Fruit fly (Drosophila melanogaster) whole organism, wandering third instar larva: ENCODE results near the gene ci.

Source experiments
- Abd-B ChIP-seq: fragments of >200 bp; optimal IDR thresholded peaks from 2 replicates; lab custom pipeline; 2017; ENCODE audit warnings: missing biosample characterization, missing genetic modification characterization
- CG32264 ChIP-seq: fragments of 200-800 bp; sonication (Bioruptor generic); optimal IDR thresholded peaks from 2 replicates; lab custom pipeline; 2016; ENCODE audit warnings: missing biosample characterization, missing genetic modification characterization
- CG9705 ChIP-seq: fragments of 200-800 bp; sonication (Bioruptor generic); optimal IDR thresholded peaks from 2 replicates; lab custom pipeline; 2018; ENCODE audit warnings: missing biosample characterization, mild to moderate bottlenecking, missing genetic modification characterization
- CrebA ChIP-seq: fragments of 200-800 bp; sonication (Bioruptor generic); optimal IDR thresholded peaks from 2 replicates; lab custom pipeline; 2016; ENCODE audit warnings: missing biosample characterization, mild to moderate bottlenecking, missing genetic modification characterization, borderline replicate concordance
- Dfd ChIP-seq: fragments of >200 bp; optimal IDR thresholded peaks from 2 replicates; lab custom pipeline; 2017; ENCODE audit warnings: missing biosample characterization, missing genetic modification characterization
- GATAd ChIP-seq: sonication (Bioruptor generic); optimal IDR thresholded peaks from 2 replicates; lab custom pipeline; 2016; ENCODE audit warnings: missing biosample characterization, missing genetic modification characterization
- HLH106 ChIP-seq: fragments of 200-800 bp; optimal IDR thresholded peaks from 3 replicates; lab custom pipeline; 2019; ENCODE audit warnings: missing biosample characterization, mild to moderate bottlenecking, missing genetic modification characterization, moderate library complexity
- Hnf4 ChIP-seq: fragments of 200-800 bp; sonication (Bioruptor generic); optimal IDR thresholded peaks from 2 replicates; lab custom pipeline; 2016; ENCODE audit warnings: missing biosample characterization, mild to moderate bottlenecking, missing genetic modification characterization
- Hr78 ChIP-seq: fragments of >200 bp; optimal IDR thresholded peaks from 2 replicates; lab custom pipeline; 2017; ENCODE audit warnings: missing biosample characterization, missing genetic modification characterization
- Mio ChIP-seq: sonication (Bioruptor generic); optimal IDR thresholded peaks from 2 replicates; lab custom pipeline; 2016; ENCODE audit warnings: missing biosample characterization, missing genetic modification characterization
- Myc ChIP-seq: fragments of >200 bp; optimal IDR thresholded peaks from 2 replicates; lab custom pipeline; 2017
- N ChIP-seq: fragments of >200 bp; optimal IDR thresholded peaks from 2 replicates; lab custom pipeline; 2018; ENCODE audit warnings: missing biosample characterization, missing external identifiers, missing genetic modification characterization
- OdsH ChIP-seq: fragments of 200-800 bp; sonication (Bioruptor generic); optimal IDR thresholded peaks from 2 replicates; lab custom pipeline; 2016; ENCODE audit warnings: missing biosample characterization, mild to moderate bottlenecking, missing genetic modification characterization
- Rel ChIP-seq, 2 experiments: fragments of 200-800 bp; sonication (Bioruptor generic) in 1 of 2; optimal IDR thresholded peaks; 2 replicates in 1 of 2; 3 replicates in 1 of 2; lab custom pipeline; 2016 to 2019; ENCODE audit warnings: mild to moderate bottlenecking in 2 of 2, missing biosample characterization in 2 of 2, missing genetic modification characterization in 2 of 2, moderate library complexity in 1 of 2
- Sp1 ChIP-seq: fragments of 200-800 bp; sonication (Bioruptor generic); optimal IDR thresholded peaks from 3 replicates; lab custom pipeline; 2019; ENCODE audit warnings: missing biosample characterization, mild to moderate bottlenecking, missing genetic modification characterization, moderate library complexity
- Vsx2 ChIP-seq: fragments of 200-300, 225-300 bp; sonication (Bioruptor generic); optimal IDR thresholded peaks from 2 replicates; lab custom pipeline; 2018; ENCODE audit warnings: missing biosample characterization, missing genetic modification characterization; ENCODE audit not compliant: partially characterized antibody
- br ChIP-seq: fragments of 200-800 bp; sonication (Bioruptor generic); optimal IDR thresholded peaks from 2 replicates; lab custom pipeline; 2016; ENCODE audit warnings: missing biosample characterization, missing genetic modification characterization
- brk ChIP-seq: fragments of 200-800 bp; sonication (Bioruptor generic); optimal IDR thresholded peaks from 2 replicates; lab custom pipeline; 2016; ENCODE audit warnings: missing biosample characterization, mild to moderate bottlenecking, missing genetic modification characterization
- dl ChIP-seq, 2 experiments: fragments of 175-275, 200-275 bp in 1 of 2; fragments of 200-275 bp in 1 of 2; sonication (Bioruptor generic); optimal IDR thresholded peaks; lab custom pipeline; 2018; ENCODE audit warnings: mild to moderate bottlenecking in 2 of 2, missing biosample characterization in 2 of 2, missing genetic modification characterization in 2 of 2, moderate library complexity in 2 of 2; ENCODE audit not compliant: partially characterized antibody in 2 of 2, insufficient read depth in 1 of 2
- dsf ChIP-seq: sonication (Bioruptor generic); optimal IDR thresholded peaks from 2 replicates; lab custom pipeline; 2016; ENCODE audit warnings: missing biosample characterization, missing genetic modification characterization, borderline replicate concordance
- ey ChIP-seq: fragments of 200-800 bp; sonication (Bioruptor generic); optimal IDR thresholded peaks from 2 replicates; lab custom pipeline; 2016; ENCODE audit warnings: missing biosample characterization, missing genetic modification characterization
- fru ChIP-seq: fragments of 200-800 bp; sonication (Bioruptor generic); optimal IDR thresholded peaks from 3 replicates; lab custom pipeline; 2016; ENCODE audit warnings: missing biosample characterization, mild to moderate bottlenecking, missing genetic modification characterization
- h ChIP-seq: fragments of 200-800 bp; sonication (Bioruptor generic); optimal IDR thresholded peaks from 3 replicates; lab custom pipeline; 2016; ENCODE audit warnings: missing biosample characterization, mild to moderate bottlenecking, missing genetic modification characterization
- jim ChIP-seq: fragments of 175-275, 200-325 bp; sonication (Bioruptor generic); optimal IDR thresholded peaks from 2 replicates; lab custom pipeline; 2016; ENCODE audit warnings: missing biosample characterization, mild to moderate bottlenecking, missing genetic modification characterization
- lola ChIP-seq: fragments of >200 bp; optimal IDR thresholded peaks from 2 replicates; lab custom pipeline; 2017; ENCODE audit warnings: missing biosample characterization, missing genetic modification characterization
- pan ChIP-seq: fragments of >200 bp; optimal IDR thresholded peaks from 2 replicates; lab custom pipeline; 2017
- psq ChIP-seq: fragments of 200-800 bp; sonication (Bioruptor generic); optimal IDR thresholded peaks from 3 replicates; lab custom pipeline; 2017; ENCODE audit warnings: missing biosample characterization, mild to moderate bottlenecking, missing genetic modification characterization, moderate library complexity
- sage ChIP-seq: fragments of 200-800 bp; sonication (Bioruptor generic); optimal IDR thresholded peaks from 2 replicates; lab custom pipeline; 2016; ENCODE audit warnings: missing biosample characterization, mild to moderate bottlenecking, missing genetic modification characterization
- sv ChIP-seq: fragments of 200-800 bp; sonication (Bioruptor generic); optimal IDR thresholded peaks from 3 replicates; lab custom pipeline; 2016; ENCODE audit warnings: missing biosample characterization, missing genetic modification characterization
- woc ChIP-seq: sonication (Bioruptor generic); optimal IDR thresholded peaks from 2 replicates; lab custom pipeline; 2016; ENCODE audit warnings: missing biosample characterization, mild to moderate bottlenecking, missing genetic modification characterization

ci gene

DNA sequence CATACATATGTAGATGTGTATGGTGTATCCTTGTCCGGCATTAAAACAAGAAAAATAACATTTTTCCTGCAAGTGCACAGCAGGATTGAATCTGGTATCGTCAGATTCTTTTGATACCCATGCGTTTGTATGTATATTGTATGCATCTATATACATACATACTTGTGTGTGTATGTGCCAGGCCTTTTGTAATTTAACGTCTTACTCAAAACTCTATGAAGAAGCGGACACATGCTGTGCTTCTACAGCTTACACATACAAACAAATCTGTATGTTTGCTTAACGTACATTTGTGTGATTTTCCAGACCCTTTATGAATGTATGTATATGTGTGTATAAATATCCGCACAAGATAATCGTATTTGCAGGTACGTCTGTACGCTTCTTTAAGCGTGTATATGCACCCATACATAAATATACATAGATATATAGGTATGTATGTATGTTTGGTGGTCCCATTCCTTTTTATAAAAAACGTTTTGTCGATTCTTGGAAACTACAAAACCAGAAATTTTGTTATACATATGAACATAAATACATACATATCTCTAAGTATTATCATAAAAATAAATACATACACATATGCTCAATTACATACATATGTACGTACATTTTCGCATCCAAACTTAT is 2.2 kb upstream of the ci start:
- TF ChIP-seq Sp1 = peak; percentile 19
- TF ChIP-seq brk = peak; percentile 55
- TF ChIP-seq Rel (GFP tag; optimal IDR thresholded peaks at IDR 0.05; lab: Kevin White, UChicago) = no peak
- TF ChIP-seq Rel (tag; optimal IDR thresholded peaks at IDR 0.05; lab: Kevin White, UChicago) = peak; percentile 5
- no peak for TF ChIP-seq Vsx2 (GFP tag; lab: Kevin White, UChicago)
- no peak for TF ChIP-seq CG9705 (GFP tag; lab: Kevin White, UChicago)
- TF ChIP-seq Hnf4 (GFP tag; lab: Kevin White, UChicago) = no peak
- TF ChIP-seq sage = peak; percentile 43
- TF ChIP-seq CrebA (GFP tag; lab: Kevin White, UChicago) = peak; percentile 45
- peak; percentile 11 for TF ChIP-seq N (GFP tag; lab: Kevin White, UChicago)
- no peak for TF ChIP-seq Abd-B (GFP tag; lab: Kevin White, UChicago)
- no peak for TF ChIP-seq OdsH
- TF ChIP-seq sv (GFP tag; lab: Kevin White, UChicago) = no peak
- TF ChIP-seq woc (GFP tag; lab: Kevin White, UChicago) = peak; percentile 13
- TF ChIP-seq GATAd (GFP tag; lab: Kevin White, UChicago) = no peak

DNA sequence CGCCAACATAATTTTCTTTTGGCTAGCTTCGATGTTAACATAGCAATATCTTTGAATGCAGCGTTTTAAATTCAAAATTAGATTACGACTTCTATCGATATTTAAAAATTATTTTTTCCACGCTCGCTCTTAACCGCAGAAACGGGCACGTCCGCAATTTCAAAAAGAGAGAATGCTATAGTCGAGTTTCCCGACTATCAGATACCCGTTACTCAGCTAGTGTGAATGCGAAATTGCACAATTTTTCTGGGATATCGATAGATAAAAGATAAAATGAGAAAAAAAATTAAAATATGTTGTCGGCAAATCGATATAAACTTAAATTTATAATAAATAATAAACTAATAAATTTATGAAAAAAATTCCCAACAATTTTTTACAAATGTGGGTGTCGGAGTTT is 2.2 kb downstream of the ci start:
- TF ChIP-seq pan (lab: Kevin White, UChicago) (peak; percentile 12), Myc (lab: Kevin White, UChicago) (no peak)

DNA sequence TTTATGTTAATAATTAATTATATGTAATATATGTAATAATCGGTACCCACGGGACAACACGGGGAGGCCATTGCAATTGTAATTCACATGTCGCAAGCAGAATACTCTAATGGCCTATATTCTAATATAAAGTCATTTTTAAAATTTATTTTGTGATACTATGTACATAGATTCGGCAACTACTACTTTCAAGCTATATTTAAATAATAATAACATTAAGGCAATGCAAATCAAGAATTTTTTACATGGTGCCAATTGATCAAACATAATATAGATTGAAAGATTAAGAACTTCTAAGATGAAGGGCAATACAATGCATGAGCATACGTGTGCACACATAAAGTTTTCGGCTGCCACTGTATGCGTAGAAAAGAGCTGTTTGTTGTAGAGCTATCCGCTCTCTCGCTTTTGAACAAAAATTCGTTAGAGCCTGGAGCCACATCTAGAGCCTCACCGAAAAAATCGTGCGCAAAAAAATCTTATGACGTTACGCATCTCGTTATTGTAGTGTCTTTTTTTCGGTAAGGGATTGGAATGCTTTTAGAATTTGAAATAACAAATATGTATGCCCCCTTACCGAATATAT is 9.8 kb downstream of the ci start:
- TF ChIP-seq sage (no peak), Dfd (peak; percentile 87), Mio (GFP tag; lab: Kevin White, UChicago) (no peak), dl (GFP tag; optimal IDR thresholded peaks at IDR 0.05; lab: Kevin White, UChicago; ENCODE audit: insufficient read depth in 1 of 2, partially characterized antibody in 2 of 2) (no peak)
- TF ChIP-seq, all 38 proteins: peak for 1

DNA sequence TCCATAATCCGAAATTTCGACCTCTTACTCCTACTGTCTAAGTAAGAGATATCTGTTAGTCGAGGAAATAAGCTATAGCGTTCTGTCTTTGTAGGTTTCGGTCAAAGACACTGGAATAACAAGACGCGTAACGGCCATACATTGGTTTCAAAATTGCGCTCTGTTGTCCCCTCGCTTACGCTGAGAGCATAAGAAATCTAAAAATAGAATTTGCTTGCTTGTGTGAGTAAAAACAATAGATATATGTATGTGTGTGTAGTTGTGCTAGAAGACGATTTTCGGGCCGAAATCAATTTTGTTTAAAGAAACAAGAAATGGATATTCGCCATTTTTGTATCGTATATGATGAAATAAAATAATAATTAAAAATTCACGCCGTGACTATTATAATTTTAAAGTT is 10.4 kb downstream of the ci start:
- TF ChIP-seq CrebA (GFP tag; lab: Kevin White, UChicago) (no peak), HLH106 (tag; lab: Kevin White, UChicago) (no peak), h (GFP tag; lab: Kevin White, UChicago) (no peak), CG32264 (GFP tag; lab: Kevin White, UChicago) (no peak), Vsx2 (GFP tag; lab: Kevin White, UChicago) (no peak), sage (no peak), lola (no peak), Dfd (no peak)

DNA sequence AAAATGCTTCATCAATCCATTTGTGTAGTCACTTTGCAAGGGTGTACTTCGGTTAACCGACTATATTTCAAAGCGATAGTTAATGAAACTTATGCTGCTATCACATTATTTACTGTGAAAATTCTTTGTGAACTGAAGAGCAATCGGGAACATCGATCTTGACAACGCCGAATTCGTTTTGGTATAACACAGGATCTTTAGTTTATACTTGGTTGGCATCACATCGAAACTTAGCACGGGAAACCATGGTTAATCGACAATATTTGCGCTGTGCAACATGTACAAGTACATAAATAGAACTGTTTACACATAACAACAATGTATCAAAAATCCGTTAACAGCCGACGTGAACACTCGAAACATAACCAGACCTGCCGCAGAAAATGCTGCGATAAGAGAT is 12.1 kb downstream of the ci start:
- no peak for TF ChIP-seq fru (GFP tag; lab: Kevin White, UChicago)
- no peak for TF ChIP-seq ey (GFP tag; lab: Kevin White, UChicago)
- no peak for TF ChIP-seq Dfd
- TF ChIP-seq psq (GFP tag; lab: Kevin White, UChicago) = no peak
- no peak for TF ChIP-seq br (GFP tag; lab: Kevin White, UChicago)
- TF ChIP-seq OdsH = no peak
- TF ChIP-seq Hr78 (GFP tag; lab: Kevin White, UChicago) = no peak
- TF ChIP-seq Hnf4 (GFP tag; lab: Kevin White, UChicago) = no peak
- no peak for TF ChIP-seq CG9705 (GFP tag; lab: Kevin White, UChicago)
- TF ChIP-seq dsf (GFP tag; lab: Kevin White, UChicago) = no peak
- TF ChIP-seq Abd-B (GFP tag; lab: Kevin White, UChicago) = no peak
- no peak for TF ChIP-seq sv (GFP tag; lab: Kevin White, UChicago)
- no peak for TF ChIP-seq woc (GFP tag; lab: Kevin White, UChicago)
- TF ChIP-seq jim (GFP tag; lab: Kevin White, UChicago) = no peak
- TF ChIP-seq, all 38 proteins: peak for 0
